Worm (Caenorhabditis elegans) whole organism, mixed stage, embryonic: ENCODE data around the gene C46C2.2.

Experiments used
- elt-3 ChIP-seq: fragments of 150-350 bp; optimal IDR thresholded peaks from 2 replicates; lab custom pipeline; 2014; ENCODE audit warnings: missing biosample characterization, missing genetic modification characterization
- lsy-2 ChIP-seq: fragments of 150-350 bp; optimal IDR thresholded peaks from 2 replicates; lab custom pipeline; 2014; ENCODE audit warnings: missing biosample characterization, missing genetic modification characterization
- mab-5 ChIP-seq: fragments of 150-350 bp; optimal IDR thresholded peaks from 2 replicates; lab custom pipeline; 2014; ENCODE audit warnings: missing biosample characterization, missing genetic modification characterization
- nhr-28 ChIP-seq: fragments of 150-350 bp; optimal IDR thresholded peaks from 2 replicates; lab custom pipeline; 2014; ENCODE audit warnings: missing biosample characterization, missing genetic modification characterization
- ztf-11 ChIP-seq: fragments of 150-350 bp; optimal IDR thresholded peaks from 2 replicates; lab custom pipeline; 2014; ENCODE audit warnings: missing biosample characterization, missing genetic modification characterization

DNA sequence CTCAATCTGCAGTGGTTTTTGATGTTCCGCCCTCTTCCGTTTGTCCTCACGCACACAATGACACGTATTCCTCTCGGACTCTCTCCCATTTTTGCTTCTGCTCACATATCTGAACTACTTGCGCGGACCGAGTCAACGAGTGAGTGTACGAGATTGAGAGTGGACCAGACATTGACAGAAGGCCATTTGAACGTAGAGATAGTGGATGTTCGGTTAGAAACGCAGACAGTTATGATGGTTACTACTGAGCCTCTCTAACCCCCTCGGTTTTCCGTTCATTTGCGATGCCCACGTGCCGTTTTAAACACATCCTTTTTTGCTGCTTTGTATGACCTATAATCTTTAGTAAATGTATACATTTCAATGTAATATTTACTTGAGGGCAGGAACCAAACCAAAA, 1.1 kb upstream of the C46C2.2 start:
- TF ChIP-seq lsy-2 (tag; lab: Kevin White, UChicago) (no peak), mab-5 (tag; lab: Kevin White, UChicago) (no peak), ztf-11 (tag; lab: Kevin White, UChicago) (no peak), nhr-28 (tag; lab: Kevin White, UChicago) (no peak), elt-3 (tag; lab: Kevin White, UChicago) (no peak)
